Worm (Caenorhabditis elegans) whole organism, mixed stage, embryonic: ENCODE results near the gene K01D12.10.
"Not testable (repeated sequence)": the region's sequence is repeated elsewhere in the genome, so short reads cannot be mapped to it uniquely, and the experiment has no call there.

Source experiments
- M03D4.4 ChIP-seq: sonication (generic microtip); optimal IDR thresholded peaks from 2 replicates; lab custom pipeline; 2017; ENCODE audit warnings: mild to moderate bottlenecking, missing genetic modification characterization, missing compliant biosample characterization
- blmp-1 ChIP-seq: fragments of 150-350 bp; optimal IDR thresholded peaks from 2 replicates; lab custom pipeline; 2014; ENCODE audit warnings: missing biosample characterization, missing genetic modification characterization
- ceh-39 ChIP-seq: fragments of 150-350 bp; optimal IDR thresholded peaks from 2 replicates; lab custom pipeline; 2014; ENCODE audit warnings: missing biosample characterization, missing genetic modification characterization
- ceh-43 ChIP-seq: fragments of 200-800 bp; sonication (Bioruptor generic); optimal IDR thresholded peaks from 2 replicates; lab custom pipeline; 2018; ENCODE audit warnings: mild to moderate bottlenecking, missing genetic modification characterization, moderate library complexity, missing compliant biosample characterization
- ceh-83 ChIP-seq: fragments of 200-800 bp; sonication (Bioruptor generic); optimal IDR thresholded peaks from 2 replicates; lab custom pipeline; 2018; ENCODE audit warnings: mild to moderate bottlenecking, missing genetic modification characterization, missing compliant biosample characterization
- ces-1 ChIP-seq: fragments of 150-350 bp; optimal IDR thresholded peaks from 2 replicates; lab custom pipeline; 2014; ENCODE audit warnings: missing biosample characterization, missing genetic modification reagents, missing genetic modification characterization
- cnd-1 ChIP-seq: fragments of 200-800 bp; sonication (Bioruptor generic); optimal IDR thresholded peaks from 2 replicates; lab custom pipeline; 2018; ENCODE audit warnings: mild to moderate bottlenecking, missing genetic modification characterization, missing compliant biosample characterization
- drap-1 ChIP-seq: fragments of 200-800 bp; sonication (Bioruptor generic); optimal IDR thresholded peaks from 3 replicates; lab custom pipeline; 2018; ENCODE audit warnings: mild to moderate bottlenecking, missing genetic modification characterization, missing compliant biosample characterization
- elt-1 ChIP-seq: sonication (generic microtip); optimal IDR thresholded peaks from 2 replicates; lab custom pipeline; 2017; ENCODE audit warnings: missing genetic modification characterization, mild to moderate bottlenecking, missing compliant biosample characterization, antibody characterized with exemption, moderate library complexity, borderline replicate concordance; ENCODE audit not compliant: insufficient read depth
- elt-3 ChIP-seq: fragments of 150-350 bp; optimal IDR thresholded peaks from 2 replicates; lab custom pipeline; 2014; ENCODE audit warnings: missing biosample characterization, missing genetic modification characterization
- ham-2 ChIP-seq: fragments of 200-800 bp; sonication (Bioruptor generic); optimal IDR thresholded peaks from 2 replicates; lab custom pipeline; 2018; ENCODE audit warnings: mild to moderate bottlenecking, missing genetic modification characterization, missing compliant biosample characterization
- lin-13 ChIP-seq: fragments of 150-350 bp; optimal IDR thresholded peaks from 2 replicates; lab custom pipeline; 2014; ENCODE audit warnings: missing biosample characterization, missing genetic modification characterization
- lin-32 ChIP-seq: fragments of 200-800 bp; sonication (Bioruptor generic); optimal IDR thresholded peaks from 2 replicates; lab custom pipeline; 2018; ENCODE audit warnings: mild to moderate bottlenecking, missing genetic modification characterization, missing compliant biosample characterization
- lsy-2 ChIP-seq: fragments of 150-350 bp; optimal IDR thresholded peaks from 2 replicates; lab custom pipeline; 2014; ENCODE audit warnings: missing biosample characterization, missing genetic modification characterization
- mab-5 ChIP-seq: fragments of 150-350 bp; optimal IDR thresholded peaks from 2 replicates; lab custom pipeline; 2014; ENCODE audit warnings: missing biosample characterization, missing genetic modification characterization
- mep-1 ChIP-seq: fragments of 150-350 bp; optimal IDR thresholded peaks from 2 replicates; lab custom pipeline; 2017; ENCODE audit warnings: missing biosample characterization, missing genetic modification reagents, missing genetic modification characterization, inconsistent platforms
- mls-2 ChIP-seq: sonication (generic microtip); optimal IDR thresholded peaks from 2 replicates; lab custom pipeline; 2016; ENCODE audit warnings: mild to moderate bottlenecking, missing genetic modification characterization, moderate library complexity, missing compliant biosample characterization
- nhr-12 ChIP-seq: fragments of 150-350 bp; optimal IDR thresholded peaks from 2 replicates; lab custom pipeline; 2014; ENCODE audit warnings: missing biosample characterization, missing genetic modification characterization
- nhr-2 ChIP-seq: fragments of 150-350 bp; optimal IDR thresholded peaks from 2 replicates; lab custom pipeline; 2014; ENCODE audit warnings: missing biosample characterization, missing genetic modification characterization
- nhr-237 ChIP-seq: fragments of 150-350 bp; optimal IDR thresholded peaks from 2 replicates; lab custom pipeline; 2014; ENCODE audit warnings: missing biosample characterization, missing genetic modification characterization
- nhr-28 ChIP-seq: fragments of 150-350 bp; optimal IDR thresholded peaks from 2 replicates; lab custom pipeline; 2014; ENCODE audit warnings: missing biosample characterization, missing genetic modification characterization
- nhr-76 ChIP-seq: sonication (generic microtip); optimal IDR thresholded peaks from 2 replicates; lab custom pipeline; 2017; ENCODE audit warnings: missing biosample characterization, missing genetic modification characterization
- pha-4 ChIP-seq: fragments of 150-350 bp; optimal IDR thresholded peaks from 2 replicates; lab custom pipeline; 2018; ENCODE audit warnings: missing biosample characterization, missing genetic modification reagents, missing genetic modification characterization
- sem-2 ChIP-seq: fragments of 200-800 bp; sonication (Bioruptor generic); optimal IDR thresholded peaks from 2 replicates; lab custom pipeline; 2018; ENCODE audit warnings: mild to moderate bottlenecking, missing genetic modification characterization, missing compliant biosample characterization
- snpc-4 ChIP-seq: fragments of 150-350 bp; optimal IDR thresholded peaks from 2 replicates; lab custom pipeline; 2014; ENCODE audit warnings: missing biosample characterization, missing genetic modification characterization
- sptf-1 ChIP-seq: sonication (generic microtip); optimal IDR thresholded peaks from 2 replicates; lab custom pipeline; 2017; ENCODE audit warnings: mild to moderate bottlenecking, missing genetic modification characterization, moderate library complexity, missing compliant biosample characterization
- unc-120 ChIP-seq: sonication (generic microtip); optimal IDR thresholded peaks from 2 replicates; lab custom pipeline; 2017; ENCODE audit warnings: missing genetic modification characterization, missing compliant biosample characterization; ENCODE audit not compliant: poor library complexity, severe bottlenecking
- unc-39 ChIP-seq: fragments of 150-350 bp; optimal IDR thresholded peaks from 2 replicates; lab custom pipeline; 2014; ENCODE audit warnings: missing biosample characterization, missing genetic modification characterization
- unc-62 ChIP-seq: fragments of 150-350 bp; optimal IDR thresholded peaks from 2 replicates; lab custom pipeline; 2014; ENCODE audit warnings: missing biosample characterization, missing genetic modification reagents, missing genetic modification characterization
- zip-8 ChIP-seq: fragments of 150-350 bp; optimal IDR thresholded peaks from 2 replicates; lab custom pipeline; 2014; ENCODE audit warnings: missing biosample characterization, missing genetic modification characterization
- ztf-11 ChIP-seq: fragments of 150-350 bp; optimal IDR thresholded peaks from 2 replicates; lab custom pipeline; 2014; ENCODE audit warnings: missing biosample characterization, missing genetic modification characterization

K01D12.10 gene

DNA sequence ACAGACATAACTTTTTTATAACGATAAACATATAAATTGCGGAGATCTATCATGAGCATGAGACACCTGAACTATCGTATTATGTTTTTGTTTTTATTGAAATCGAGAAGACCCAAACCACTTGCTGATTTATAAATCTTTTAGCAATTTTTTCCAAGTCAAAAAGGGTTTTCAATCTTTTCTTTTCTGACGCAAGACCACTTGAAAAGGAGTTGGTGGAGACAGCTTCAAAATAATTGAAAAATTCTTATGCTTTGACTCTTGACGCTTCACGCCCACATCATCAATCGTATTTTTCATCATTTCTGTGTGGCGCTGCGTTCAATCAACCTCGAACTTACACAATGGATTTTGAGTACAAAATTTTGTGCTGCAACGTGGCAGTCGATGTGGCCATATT lies 34.6 kb upstream of the K01D12.10 start, which contains the start of gene F23H12.7:
Gene F23H12.7 (plus strand): TSS at position 301 of the 400 bp plus-strand sequence.
- TF ChIP-seq nhr-12 (tag; lab: Kevin White, UChicago) = no peak
- TF ChIP-seq elt-3 (tag; lab: Kevin White, UChicago) = no peak
- no peak for TF ChIP-seq lin-13
- TF ChIP-seq mep-1 (tag; lab: Kevin White, UChicago) = no peak
- no peak for TF ChIP-seq drap-1

DNA sequence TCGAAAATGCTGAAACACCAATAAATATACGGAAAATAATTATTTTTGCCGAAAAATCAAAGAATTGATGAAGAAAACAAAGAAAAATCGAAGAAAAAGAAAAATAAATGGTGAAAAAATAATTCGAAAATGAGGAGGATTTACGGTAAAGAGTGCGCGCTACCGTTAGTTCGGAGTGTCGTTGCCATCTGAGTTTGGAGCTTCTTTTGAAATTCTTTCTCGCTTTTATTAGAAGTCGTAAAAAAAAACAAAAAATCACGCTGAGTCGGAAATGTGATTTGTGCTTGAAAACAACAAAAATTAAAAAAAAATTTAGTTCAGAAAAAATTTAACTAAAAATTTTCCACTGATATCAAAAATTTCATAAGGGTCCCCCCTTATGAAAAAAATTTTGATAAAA lies 31.8 kb upstream of the K01D12.10 start, which contains the start of gene F23H12.10:
Gene F23H12.10 (minus strand): TSS at position 12 of the 400 bp plus-strand sequence.
- TF ChIP-seq nhr-28 (tag; lab: Kevin White, UChicago); mab-5 (tag; lab: Kevin White, UChicago); sem-2: not testable (repeated sequence)

DNA sequence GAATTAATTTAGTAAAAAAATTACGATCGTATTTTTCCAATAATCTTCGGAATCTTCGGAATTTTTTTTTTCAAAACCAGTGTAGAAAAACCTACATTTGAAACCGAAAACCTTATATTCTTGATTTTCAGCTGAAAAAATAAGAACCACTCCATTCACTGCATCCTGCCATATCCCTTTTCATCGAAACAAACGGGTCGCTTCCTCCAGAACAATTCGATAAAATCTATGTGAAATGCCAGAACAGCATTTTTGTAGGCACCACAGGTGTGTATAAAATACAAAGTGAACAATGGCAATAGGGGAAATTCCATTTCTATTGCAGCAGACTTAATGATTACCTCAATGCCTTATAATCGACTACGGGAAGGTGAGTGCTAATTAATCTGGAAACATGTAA lies 28.8 kb upstream of the K01D12.10 start, which contains the start of gene K01D12.1:
Gene K01D12.1 (plus strand): TSS at position 301 of the 400 bp plus-strand sequence.
- TF ChIP-seq pha-4 (tag; lab: Kevin White, UChicago) (no peak), nhr-2 (tag; lab: Kevin White, UChicago) (no peak), ceh-43 (no peak), elt-1 (tag; lab: Kevin White, UChicago) (no peak), M03D4.4 (tag; lab: Kevin White, UChicago) (no peak), zip-8 (tag; lab: Kevin White, UChicago) (no peak), lin-32 (GFP tag; lab: Kevin White, UChicago) (no peak), unc-62 (GFP tag; lab: Kevin White, UChicago) (no peak), sem-2 (no peak), nhr-76 (tag; lab: Kevin White, UChicago) (no peak), nhr-28 (tag; lab: Kevin White, UChicago) (no peak), ceh-39 (tag; lab: Kevin White, UChicago) (no peak), lsy-2 (tag; lab: Kevin White, UChicago) (no peak), unc-120 (tag; lab: Kevin White, UChicago) (no peak), ztf-11 (no peak)

DNA sequence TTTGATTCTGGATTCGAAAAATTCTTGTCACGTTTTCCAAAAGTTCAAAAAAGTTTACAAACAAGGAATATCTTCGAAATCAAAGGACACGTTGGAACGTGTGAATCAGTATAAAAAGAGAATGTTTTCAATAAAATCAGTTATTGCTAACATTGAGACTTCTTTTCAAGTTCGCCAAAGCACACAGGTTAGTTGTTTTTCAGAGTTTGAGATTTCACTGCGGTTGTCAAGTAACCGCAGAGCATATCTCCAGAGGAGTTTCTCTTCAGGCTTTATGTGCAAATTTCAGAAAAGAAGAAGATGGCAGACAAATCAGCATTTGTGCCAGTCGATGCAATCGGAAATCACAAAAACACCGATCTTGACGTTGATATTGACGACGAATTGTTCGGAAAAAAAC lies 19.9 kb upstream of the K01D12.10 start, which contains the start of gene K01D12.15:
Gene K01D12.15 (plus strand): TSS at position 301 of the 400 bp plus-strand sequence.
- TF ChIP-seq unc-39 (tag; lab: Kevin White, UChicago) (no peak), M03D4.4 (tag; lab: Kevin White, UChicago) (no peak), unc-120 (tag; lab: Kevin White, UChicago) (no peak), nhr-237 (no peak), mls-2 (tag; lab: Kevin White, UChicago) (no peak), nhr-76 (tag; lab: Kevin White, UChicago) (no peak), cnd-1 (no peak)

DNA sequence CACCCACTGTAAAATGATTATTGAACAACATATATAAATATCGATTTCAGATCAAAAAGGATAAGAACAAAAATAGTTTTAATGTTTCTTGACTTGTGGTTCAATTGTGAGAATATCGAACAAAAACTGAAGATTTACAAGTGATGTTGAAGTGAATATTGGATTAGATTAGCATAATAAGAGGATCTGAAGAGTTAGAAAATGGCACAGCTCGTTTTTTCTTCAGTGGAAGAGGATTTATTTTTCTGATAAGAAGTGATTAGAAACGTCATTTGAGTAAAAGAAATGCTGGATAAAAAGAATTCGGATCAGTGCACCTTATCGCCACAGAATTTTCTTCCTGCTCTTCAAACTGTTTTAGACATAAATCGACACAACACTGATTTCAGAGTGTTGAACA lies 10.3 kb upstream of the K01D12.10 start, which contains the start of gene twk-14:
Gene twk-14 (minus strand): TSS at position 8 of the 400 bp plus-strand sequence.
- TF ChIP-seq ces-1 (GFP tag; lab: Kevin White, UChicago) = no peak
- TF ChIP-seq unc-39 (tag; lab: Kevin White, UChicago) = no peak
- no peak for TF ChIP-seq ceh-83 (GFP tag; lab: Kevin White, UChicago)
- no peak for TF ChIP-seq nhr-2 (tag; lab: Kevin White, UChicago)
- TF ChIP-seq unc-62 (GFP tag; lab: Kevin White, UChicago) = no peak
- no peak for TF ChIP-seq nhr-237
- TF ChIP-seq sptf-1 = no peak
- no peak for TF ChIP-seq zip-8 (tag; lab: Kevin White, UChicago)
- TF ChIP-seq snpc-4 (tag; lab: Kevin White, UChicago) = no peak
- no peak for TF ChIP-seq ztf-11
- no peak for TF ChIP-seq ham-2 (GFP tag; lab: Kevin White, UChicago)
- no peak for TF ChIP-seq nhr-28 (tag; lab: Kevin White, UChicago)
- no peak for TF ChIP-seq mep-1 (tag; lab: Kevin White, UChicago)
- TF ChIP-seq lin-32 (GFP tag; lab: Kevin White, UChicago) = no peak
- no peak for TF ChIP-seq lin-13
- TF ChIP-seq blmp-1 (tag; lab: Kevin White, UChicago) = no peak
